Fruit fly (Drosophila melanogaster): Measurements from ENCODE around the gene Qsox4.

The Qsox4 gene

DNA sequence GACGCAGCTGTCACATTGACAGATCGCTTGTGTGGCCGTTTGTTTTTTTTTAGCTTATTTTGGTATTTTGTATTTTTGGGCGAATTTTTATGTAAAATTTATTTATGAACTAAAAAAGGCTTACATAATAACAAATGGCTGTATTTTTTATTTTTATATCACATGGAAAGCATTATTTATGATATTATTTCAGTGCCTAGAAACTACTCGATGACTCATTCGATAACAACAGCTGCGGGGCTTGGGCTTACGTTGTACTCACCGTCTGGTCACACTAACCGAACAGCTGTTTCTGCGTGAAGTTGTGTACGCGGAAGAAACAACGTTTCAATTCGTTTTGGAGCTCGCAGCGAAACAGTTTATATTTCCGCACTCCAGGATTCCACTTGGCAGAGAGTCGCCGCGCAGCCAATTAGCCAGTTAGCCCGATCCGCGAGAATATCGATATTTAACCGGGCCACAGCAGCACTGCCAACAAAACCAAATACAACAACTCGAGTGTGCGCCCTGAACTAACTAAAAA lies 30.5 kb downstream of the Qsox4 start, which contains the start of the genes Hmgcr and Rpn9 (continued):
- TF ChIP-seq CG7786 (GFP tag; optimal IDR thresholded peaks at IDR 0.05) (no peak), stwl (tag; optimal IDR thresholded peaks at IDR 0.05) (peak; percentile 95), dpn (GFP tag; optimal IDR thresholded peaks at IDR 0.05) (peak; percentile 14 to 24), CG15601 (tag; optimal IDR thresholded peaks at IDR 0.05) (peak; percentile 76), insv (GFP tag; optimal IDR thresholded peaks at IDR 0.05) (peak in 1 of 2 experiments; percentile 65), CG2120 (GFP tag; optimal IDR thresholded peaks at IDR 0.05) (peak; percentile 27), Dp (GFP tag; optimal IDR thresholded peaks at IDR 0.05) (peak; percentile 48), CG33213 (GFP tag; optimal IDR thresholded peaks at IDR 0.05) (peak; percentile 15), CG30020 (tag; optimal IDR thresholded peaks at IDR 0.05) (peak; percentile 20), nerfin-1 (tag; optimal IDR thresholded peaks at IDR 0.05) (peak; percentile 35), BEAF-32 (GFP tag; optimal IDR thresholded peaks at IDR 0.05) (peak; percentile 55), sens (GFP tag) (peak; percentile 88), CG15514 (GFP tag; optimal IDR thresholded peaks at IDR 0.05) (peak; percentile 67), CG11560 (tag; IDR thresholded peaks at IDR 0.05) (peak; percentile 99), CG12659 (GFP tag; optimal IDR thresholded peaks at IDR 0.05) (peak; percentile 83), D19A (tag; optimal IDR thresholded peaks at IDR 0.05) (peak; percentile 14), Mad (GFP tag; optimal IDR thresholded peaks at IDR 0.05) (peak; percentile 31), ham (GFP tag; IDR thresholded peaks at IDR 0.05) (no peak), nmo (GFP tag; optimal IDR thresholded peaks at IDR 0.05) (peak; percentile 67), chm (GFP tag; IDR thresholded peaks at IDR 0.05) (peak; percentile 70; the same call in 1 of the 2 replicates), bbx (GFP tag; IDR thresholded peaks at IDR 0.05; ENCODE audit: partially characterized antibody) (peak; percentile 67; the same call in 1 of the 2 replicates), Pdp1 (GFP tag; optimal IDR thresholded peaks at IDR 0.05) (peak in 1 of 2 experiments; percentile 99), ewg (GFP tag; optimal IDR thresholded peaks at IDR 0.05) (peak; percentile 70), Lim3 (GFP tag; IDR thresholded peaks at IDR 0.05) (no peak), Xbp1 (GFP tag; optimal IDR thresholded peaks at IDR 0.05) (peak; percentile 12), CG15269 (tag; optimal IDR thresholded peaks at IDR 0.05) (peak; percentile 16)

DNA sequence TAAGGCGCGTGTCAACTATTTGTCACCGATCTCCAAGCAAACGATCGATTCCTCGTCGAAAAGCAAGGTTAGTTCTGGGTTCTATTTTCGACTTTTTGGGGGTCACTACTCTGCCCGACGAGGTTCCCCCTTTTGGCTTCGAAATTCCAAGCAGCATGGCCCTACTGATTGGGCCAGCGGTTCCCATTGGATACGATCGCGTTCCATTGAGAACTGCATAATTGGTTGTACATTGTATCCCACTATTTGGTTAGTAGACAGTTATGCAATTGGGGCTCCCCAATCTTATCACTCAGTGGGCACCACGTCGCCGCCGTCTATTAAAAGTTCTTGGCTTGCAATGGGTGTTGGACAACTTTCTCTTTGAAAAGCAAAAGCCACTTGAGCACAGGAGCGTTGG lies 31.2 kb downstream of the Qsox4 start:
- no peak for TF ChIP-seq tin (GFP tag; optimal IDR thresholded peaks at IDR 0.05)
- TF ChIP-seq CG7786 (GFP tag; optimal IDR thresholded peaks at IDR 0.05) = no peak
- no peak for TF ChIP-seq CG10462 (GFP tag; optimal IDR thresholded peaks at IDR 0.05)
- TF ChIP-seq CG8359 (GFP tag; optimal IDR thresholded peaks at IDR 0.05; ENCODE audit: borderline replicate concordance) = peak; percentile 16
- no peak for TF ChIP-seq CG34224 (GFP tag; IDR thresholded peaks at IDR 0.05; ENCODE audit: partially characterized antibody)
- no peak for TF ChIP-seq CG17802 (tag; optimal IDR thresholded peaks at IDR 0.05)
- TF ChIP-seq Blimp-1 (GFP tag; optimal IDR thresholded peaks at IDR 0.05) = peak; percentile 68
- peak in 1 of 2 experiments; percentile 54 for TF ChIP-seq insv (GFP tag; optimal IDR thresholded peaks at IDR 0.05)
- no peak for TF ChIP-seq Dip2 (GFP tag; IDR thresholded peaks at IDR 0.05)
- TF ChIP-seq wek (GFP tag; optimal IDR thresholded peaks at IDR 0.05) = no peak
- TF ChIP-seq lilli (GFP tag; optimal IDR thresholded peaks at IDR 0.05) = no peak
- TF ChIP-seq Dek (tag; optimal IDR thresholded peaks at IDR 0.05) = no peak
- TF ChIP-seq CG1602 (GFP tag; optimal IDR thresholded peaks at IDR 0.05) = no peak
- no peak for TF ChIP-seq Myb (GFP tag; optimal IDR thresholded peaks at IDR 0.05)
- TF ChIP-seq ssp (GFP tag; IDR thresholded peaks at IDR 0.05) = no peak
- peak; percentile 24 for TF ChIP-seq CG12769 (tag; optimal IDR thresholded peaks at IDR 0.05)
- TF ChIP-seq Hr78 (GFP tag; optimal IDR thresholded peaks at IDR 0.05) = no peak
- TF ChIP-seq CG2678 (tag; optimal IDR thresholded peaks at IDR 0.05) = no peak
- TF ChIP-seq Med (GFP tag) = peak; percentile 18
- no peak for TF ChIP-seq pros (GFP tag; optimal IDR thresholded peaks at IDR 0.05)
- no peak; the same call in 1 of the 2 replicates for TF ChIP-seq chm (GFP tag; IDR thresholded peaks at IDR 0.05)
- no peak for TF ChIP-seq Dad (GFP tag; optimal IDR thresholded peaks at IDR 0.05)
- peak in 1 of 2 experiments; percentile 91 for TF ChIP-seq Pdp1 (GFP tag; optimal IDR thresholded peaks at IDR 0.05)
- no peak for TF ChIP-seq CG8089 (GFP tag; optimal IDR thresholded peaks at IDR 0.05)
- TF ChIP-seq CG2199 (GFP tag; IDR thresholded peaks at IDR 0.05) = 0 out of 3 replicates have a peak, but pooled peaks have one; percentile 22
- TF ChIP-seq gce (GFP tag; IDR thresholded peaks at IDR 0.05) = peak; percentile 32; the same call in 1 of the 3 replicates
- TF ChIP-seq CG10959 (GFP tag; IDR thresholded peaks at IDR 0.05) = no peak

Measured in whole organism, embryonic.